Fruit fly (Drosophila melanogaster): Measurements from ENCODE around the gene CG42564.

Gene CG42564

dm6 chr3R:6409153-6409571 lies 34.9 kb downstream of the CG42564 start (continued):
- no peak for TF ChIP-seq chn (GFP tag; optimal IDR thresholded peaks at IDR 0.05)
- no peak for TF ChIP-seq ash1 (GFP tag; optimal IDR thresholded peaks at IDR 0.05)
- no peak for TF ChIP-seq org-1 (GFP tag; optimal IDR thresholded peaks at IDR 0.05)
- TF ChIP-seq CG8089 (GFP tag; optimal IDR thresholded peaks at IDR 0.05): peak; percentile 0
- TF ChIP-seq Antp (GFP tag; optimal IDR thresholded peaks at IDR 0.05): no peak
- no peak for TF ChIP-seq run (tag; optimal IDR thresholded peaks at IDR 0.05)
- no peak for TF ChIP-seq cato (GFP tag; optimal IDR thresholded peaks at IDR 0.05; ENCODE audit: borderline replicate concordance)
- TF ChIP-seq CG30403 (GFP tag; optimal IDR thresholded peaks at IDR 0.05): no peak
- TF ChIP-seq Atf6 (GFP tag; IDR thresholded peaks at IDR 0.05): no peak
- TF ChIP-seq HmgZ (tag; optimal IDR thresholded peaks at IDR 0.05): no peak
- 0 out of 2 replicates have a peak, but pooled peaks have one; percentile 8 for TF ChIP-seq CG7372 (GFP tag; IDR thresholded peaks at IDR 0.05)
- no peak for TF ChIP-seq CG6254 (GFP tag; optimal IDR thresholded peaks at IDR 0.05)
- no peak for TF ChIP-seq fd96Cb (tag; optimal IDR thresholded peaks at IDR 0.05)
- no peak for TF ChIP-seq cas (GFP tag; IDR thresholded peaks at IDR 0.05)
- TF ChIP-seq ken (GFP tag; IDR thresholded peaks at IDR 0.05): no peak
- TF ChIP-seq CG34422 (GFP tag; IDR thresholded peaks at IDR 0.05): 0 out of 3 replicates have a peak, but pooled peaks have one; percentile 12
- TF ChIP-seq bbx (GFP tag; IDR thresholded peaks at IDR 0.05; ENCODE audit: partially characterized antibody): no peak
- no peak for TF ChIP-seq CG15073 (GFP tag; optimal IDR thresholded peaks at IDR 0.05)
- no peak for TF ChIP-seq Trl (optimal IDR thresholded peaks at IDR 0.05)
- no peak for TF ChIP-seq Trl (GFP tag; optimal IDR thresholded peaks at IDR 0.05)
- TF ChIP-seq Asciz (GFP tag; optimal IDR thresholded peaks at IDR 0.05): no peak
- no peak for TF ChIP-seq ase (GFP tag; IDR thresholded peaks at IDR 0.05)
- no peak for TF ChIP-seq Ets65A (GFP tag)
- TF ChIP-seq pros (GFP tag; optimal IDR thresholded peaks at IDR 0.05): peak; percentile 59
- no peak for TF ChIP-seq Mad (GFP tag; optimal IDR thresholded peaks at IDR 0.05)
- TF ChIP-seq pb (GFP tag; optimal IDR thresholded peaks at IDR 0.05): no peak
- no peak for TF ChIP-seq CG4617 (GFP tag; optimal IDR thresholded peaks at IDR 0.05; ENCODE audit: borderline replicate concordance)
- no peak for TF ChIP-seq CG8388 (GFP tag; optimal IDR thresholded peaks at IDR 0.05)
- no peak for TF ChIP-seq dpn (GFP tag; optimal IDR thresholded peaks at IDR 0.05)
- no peak for TF ChIP-seq rib (GFP tag; IDR thresholded peaks at IDR 0.05)
- no peak for TF ChIP-seq CG4854 (GFP tag; optimal IDR thresholded peaks at IDR 0.05)
- TF ChIP-seq CG10147 (GFP tag; optimal IDR thresholded peaks at IDR 0.05): no peak
- peak; percentile 83 for TF ChIP-seq psq (GFP tag; optimal IDR thresholded peaks at IDR 0.05)
- no peak for TF ChIP-seq mld (GFP tag; IDR thresholded peaks at IDR 0.05; ENCODE audit: partially characterized antibody)
- peak; percentile 16 for TF ChIP-seq CG12219 (GFP tag; optimal IDR thresholded peaks at IDR 0.05)
- 0 out of 3 replicates have a peak, but pooled peaks have one; percentile 29 for TF ChIP-seq gce (GFP tag; IDR thresholded peaks at IDR 0.05)
- no peak for TF ChIP-seq CG13775 (GFP tag; optimal IDR thresholded peaks at IDR 0.05)
- TF ChIP-seq maf-S (GFP tag; optimal IDR thresholded peaks at IDR 0.05): no peak
- no peak for TF ChIP-seq CG13624 (GFP tag; optimal IDR thresholded peaks at IDR 0.05)
- TF ChIP-seq CG5953 (GFP tag; IDR thresholded peaks at IDR 0.05): no peak
- TF ChIP-seq CG17612 (GFP tag; IDR thresholded peaks at IDR 0.05): no peak
- TF ChIP-seq CG10209 (GFP tag; optimal IDR thresholded peaks at IDR 0.05): no peak
- TF ChIP-seq wor (GFP tag; IDR thresholded peaks at IDR 0.05): no peak
- TF ChIP-seq CG13296 (GFP tag; optimal IDR thresholded peaks at IDR 0.05): no peak
- TF ChIP-seq pan (optimal IDR thresholded peaks at IDR 0.05): no peak
- no peak for TF ChIP-seq pan (GFP tag; optimal IDR thresholded peaks at IDR 0.05 in 1 of 2, IDR thresholded peaks at IDR 0.05 in 1 of 2)
- no peak for TF ChIP-seq CG1647 (GFP tag; optimal IDR thresholded peaks at IDR 0.05)
- no peak for TF ChIP-seq trem (tag; optimal IDR thresholded peaks at IDR 0.05)
- TF ChIP-seq Hey (tag; optimal IDR thresholded peaks at IDR 0.05): no peak
- no peak for TF ChIP-seq CG10654 (GFP tag; optimal IDR thresholded peaks at IDR 0.05)
- no peak for TF ChIP-seq CG9797 (GFP tag; optimal IDR thresholded peaks at IDR 0.05)
- TF ChIP-seq ind (GFP tag; optimal IDR thresholded peaks at IDR 0.05): no peak
- no peak for TF ChIP-seq Atf3 (GFP tag; optimal IDR thresholded peaks at IDR 0.05)

Measured in whole organism, embryonic.